Worm (Caenorhabditis elegans) whole organism, L4 larva: ENCODE results near the gene alh-3.

Experiments
- aly-2 ChIP-seq: sonication (generic microtip); optimal IDR thresholded peaks from 2 replicates; lab custom pipeline; 2018; ENCODE audit warnings: missing biosample characterization, missing genetic modification characterization
- ama-1 ChIP-seq: fragments of 150-350 bp; optimal IDR thresholded peaks from 2 replicates; lab custom pipeline; 2014; ENCODE audit warnings: inconsistent platforms, mixed read lengths
- duxl-1 ChIP-seq: sonication (generic microtip); optimal IDR thresholded peaks from 2 replicates; lab custom pipeline; 2016; ENCODE audit warnings: mild to moderate bottlenecking, missing genetic modification characterization, moderate library complexity, missing compliant biosample characterization; ENCODE audit not compliant: poor library complexity
- fos-1 ChIP-seq: fragments of 150-350 bp; optimal IDR thresholded peaks from 2 replicates; lab custom pipeline; 2014; ENCODE audit warnings: missing biosample characterization, missing genetic modification characterization
- jun-1 ChIP-seq: fragments of 150-350 bp; optimal IDR thresholded peaks from 2 replicates; lab custom pipeline; 2014; ENCODE audit warnings: missing biosample characterization, missing genetic modification reagents, missing genetic modification characterization
- lin-39 ChIP-seq: fragments of 150-350 bp; optimal IDR thresholded peaks from 2 replicates; lab custom pipeline; 2014; ENCODE audit warnings: missing biosample characterization, missing genetic modification reagents, missing genetic modification characterization
- mdl-1 ChIP-seq, 2 experiments: fragments of 150-350 bp in 1 of 2; sonication (generic microtip) in 1 of 2; optimal IDR thresholded peaks; 2 replicates each; lab custom pipeline; 2014 to 2017; ENCODE audit warnings: missing biosample characterization in 2 of 2, missing genetic modification characterization in 2 of 2
- nhr-25 ChIP-seq: sonication (generic microtip); optimal IDR thresholded peaks from 2 replicates; lab custom pipeline; 2017; ENCODE audit warnings: missing genetic modification characterization, mild to moderate bottlenecking, missing compliant biosample characterization, antibody characterized with exemption, moderate library complexity, borderline replicate concordance; ENCODE audit not compliant: insufficient read depth
- nhr-28 ChIP-seq: fragments of 150-350 bp; optimal IDR thresholded peaks from 2 replicates; lab custom pipeline; 2014; ENCODE audit warnings: missing biosample characterization, missing genetic modification characterization
- pha-4 ChIP-seq, 2 experiments: fragments of 150-350 bp in 1 of 2; fragments of 200-800 bp in 1 of 2; sonication (Bioruptor generic) in 1 of 2; IDR thresholded peaks in 1 of 2; optimal IDR thresholded peaks in 1 of 2; 2 replicates each; pipeline versions ENCODE4 v1.3.6 to Lab custom; 2014 to 2022; ENCODE audit warnings: missing genetic modification characterization in 2 of 2, missing genetic modification reagents in 2 of 2, missing biosample characterization in 1 of 2, missing compliant biosample characterization in 1 of 2
- skn-1 ChIP-seq: fragments of 150-350 bp; optimal IDR thresholded peaks from 2 replicates; lab custom pipeline; 2014; ENCODE audit warnings: missing biosample characterization, missing genetic modification characterization
- unc-62 ChIP-seq, 3 experiments: fragments of 150-350 bp in 1 of 3; sonication (generic microtip); optimal IDR thresholded peaks in 2 of 3; peaks in 1 of 3; 1 replicate in 1 of 3; 2 replicates in 2 of 3; lab custom pipeline; 2014 to 2017; ENCODE audit warnings: missing biosample characterization in 3 of 3, missing genetic modification characterization in 3 of 3, missing genetic modification reagents in 3 of 3, missing genotype in 1 of 3
- vab-7 ChIP-seq: fragments of 200-800 bp; sonication (Bioruptor generic); IDR thresholded peaks from 2 replicates; pipeline ENCODE4 v1.3.6; 2022; ENCODE audit warnings: missing genetic modification reagents, missing genetic modification characterization, missing compliant biosample characterization

DNA sequence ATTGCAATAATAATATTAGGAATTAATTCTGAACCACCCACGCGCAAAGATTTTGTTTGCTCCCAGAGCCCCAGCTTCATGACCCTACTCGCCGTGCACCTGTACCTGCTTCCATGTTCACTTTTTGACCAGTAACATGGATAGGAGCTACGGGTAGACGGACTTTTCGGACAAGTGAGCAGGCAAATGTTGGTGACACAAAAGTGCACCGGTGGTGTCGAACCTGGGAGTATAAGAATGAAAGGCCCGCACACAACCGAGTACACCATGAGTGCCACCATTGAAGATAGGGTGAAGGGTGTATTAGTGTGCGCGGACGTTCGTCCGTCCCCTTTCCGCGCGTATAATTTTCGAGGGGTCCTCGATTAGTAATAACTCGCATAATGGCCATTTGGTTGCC lies 3.5 kb downstream of the alh-3 start:
- peak; percentile 18 for TF ChIP-seq duxl-1
- peak in 1 of 2 experiments; percentile 24 for TF ChIP-seq unc-62 (GFP tag; optimal IDR thresholded peaks at IDR 0.05 in 1 of 2; lab: Kevin White, UChicago)
- TF ChIP-seq unc-62 (tag; optimal IDR thresholded peaks at IDR 0.05; lab: Kevin White, UChicago), result no peak
- TF ChIP-seq fos-1 (tag; lab: Kevin White, UChicago), result no peak
- TF ChIP-seq vab-7, result peak; percentile 87
- no peak for TF ChIP-seq aly-2 (tag; lab: Kevin White, UChicago)
- no peak for TF ChIP-seq jun-1 (tag; lab: Kevin White, UChicago)
- TF ChIP-seq mdl-1 (tag; optimal IDR thresholded peaks at IDR 0.05; lab: Kevin White, UChicago), result no peak
- TF ChIP-seq ama-1 (lab: Kevin White, UChicago), result no peak
- no peak for TF ChIP-seq lin-39
- TF ChIP-seq pha-4 (GFP tag; IDR thresholded peaks at IDR 0.05; lab: Robert Waterston, UW), result peak; percentile 77
- TF ChIP-seq pha-4 (tag; optimal IDR thresholded peaks at IDR 0.05; lab: Kevin White, UChicago), result no peak
- no peak for TF ChIP-seq nhr-25 (tag; lab: Kevin White, UChicago)
- TF ChIP-seq skn-1 (tag; lab: Kevin White, UChicago), result no peak
- TF ChIP-seq nhr-28, result no peak
